Worm (Caenorhabditis elegans) whole organism, midembryonic: ENCODE measurements around the gene snb-6.

Source experiments
- T22C8.4 ChIP-seq: fragments of 200-800 bp; sonication (Bioruptor generic); IDR thresholded peaks from 2 replicates; pipeline ENCODE4 v1.3.6; 2022; ENCODE audit warnings: missing genetic modification characterization, missing compliant biosample characterization
- cog-1 ChIP-seq: sonication (generic microtip); optimal IDR thresholded peaks from 2 replicates; lab custom pipeline; 2016; ENCODE audit warnings: missing genetic modification characterization, missing compliant biosample characterization
- flt-1 ChIP-seq: fragments of 200-800 bp; sonication (Bioruptor generic); IDR thresholded peaks from 2 replicates; pipeline ENCODE4 v1.3.6; 2022; ENCODE audit warnings: missing genetic modification characterization, missing compliant biosample characterization
- klf-2 ChIP-seq: fragments of 200-800 bp; sonication (Bioruptor generic); conservative IDR thresholded peaks from 2 replicates; pipeline ENCODE4 v1.3.6; 2022; ENCODE audit warnings: missing genetic modification reagents, missing genetic modification characterization, missing compliant biosample characterization
- med-1 ChIP-seq: sonication (generic microtip); optimal IDR thresholded peaks from 2 replicates; lab custom pipeline; 2017; ENCODE audit warnings: missing genetic modification characterization, mild to moderate bottlenecking, missing compliant biosample characterization, antibody characterized with exemption, missing genetic modification reagents; ENCODE audit not compliant: insufficient read depth
- ref-1 ChIP-seq: fragments of 200-800 bp; sonication (Bioruptor generic); conservative IDR thresholded peaks from 2 replicates; pipeline ENCODE4 v1.3.6; 2022; ENCODE audit warnings: missing genetic modification reagents, missing genetic modification characterization, missing compliant biosample characterization
- tab-1 ChIP-seq: fragments of 200-800 bp; sonication (Bioruptor generic); IDR thresholded peaks from 2 replicates; pipeline ENCODE4 v1.3.6; 2022; ENCODE audit warnings: missing genetic modification characterization, missing compliant biosample characterization
- ztf-23 ChIP-seq: fragments of 200-800 bp; sonication (Bioruptor generic); IDR thresholded peaks from 2 replicates; pipeline ENCODE4 v1.3.6; 2022; ENCODE audit warnings: missing genetic modification reagents, missing genetic modification characterization, missing compliant biosample characterization
- ztf-29 ChIP-seq: fragments of 200-800 bp; sonication (Bioruptor generic); IDR thresholded peaks from 2 replicates; pipeline ENCODE4 v1.3.6; 2022; ENCODE audit warnings: missing genetic modification reagents, missing genetic modification characterization, missing compliant biosample characterization

ce11 chrII:8817225-8817624 is 42.3 kb downstream of the snb-6 start:
- no peak for TF ChIP-seq flt-1 (GFP tag; lab: Robert Waterston, UW)
- TF ChIP-seq ref-1 (GFP tag; lab: Robert Waterston, UW) = no peak
- TF ChIP-seq med-1 = no peak
- TF ChIP-seq ztf-23 (GFP tag; lab: Robert Waterston, UW) = no peak
- TF ChIP-seq klf-2 (GFP tag; lab: Robert Waterston, UW) = no peak
- no peak for TF ChIP-seq cog-1 (tag; lab: Kevin White, UChicago)
- no peak for TF ChIP-seq T22C8.4
- TF ChIP-seq ztf-29 (GFP tag; lab: Robert Waterston, UW) = no peak
- TF ChIP-seq tab-1 = no peak
